Worm (Caenorhabditis elegans): ENCODE measurements around the gene C53D6.10.

C53D6.10 gene

DNA sequence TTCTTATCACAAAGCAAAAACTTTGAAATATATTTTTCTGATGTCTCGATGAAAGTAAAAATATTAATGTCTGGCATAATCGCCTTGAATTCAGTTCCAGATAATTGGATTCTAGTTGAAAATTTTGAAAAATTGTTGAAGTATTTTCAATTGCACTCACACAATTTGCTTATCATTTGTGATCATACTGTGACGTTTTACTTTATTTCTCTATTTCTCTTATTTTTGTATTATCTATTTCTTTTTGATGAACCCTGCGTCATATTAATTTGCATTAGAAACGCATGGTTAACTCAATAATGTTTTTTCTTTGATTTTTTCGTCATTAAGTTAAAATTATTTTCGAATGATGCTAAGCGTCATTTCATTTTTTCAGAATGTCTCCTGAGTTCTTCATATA is 24.0 kb downstream of the C53D6.10 start, which contains the start of gene C53D6.11:
TSS of gene C53D6.11 (plus strand) at position 328 of the 400 bp plus-strand sequence.
- no peak for TF ChIP-seq nhr-28 (tag; optimal IDR thresholded peaks at IDR 0.05)

DNA sequence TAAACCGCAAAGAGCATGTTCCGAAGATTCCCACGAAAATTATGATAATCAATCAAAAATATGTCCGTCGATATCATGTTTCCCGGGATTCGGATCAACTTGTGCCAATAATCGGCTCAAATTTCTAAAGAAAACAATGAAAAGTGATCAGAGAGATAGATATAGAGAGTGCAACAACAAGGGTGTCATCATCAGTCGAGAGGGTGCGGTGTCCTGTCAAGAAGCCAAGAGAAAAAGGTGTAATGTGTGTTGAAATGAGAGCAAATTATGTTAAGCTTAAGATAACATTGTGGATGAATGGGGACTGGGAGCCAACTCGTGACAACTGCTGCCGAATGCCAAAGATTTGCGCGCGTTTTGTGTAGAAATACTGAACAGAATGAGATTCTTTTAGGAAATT is 26.3 kb downstream of the C53D6.10 start:
- TF ChIP-seq lsy-2 (tag; optimal IDR thresholded peaks at IDR 0.05) (no peak), nhr-12 (tag; optimal IDR thresholded peaks at IDR 0.05) (no peak), unc-62 (GFP tag; optimal IDR thresholded peaks at IDR 0.05) (peak; percentile 72), hlh-1 (tag; optimal IDR thresholded peaks at IDR 0.05) (peak; percentile 74)

DNA sequence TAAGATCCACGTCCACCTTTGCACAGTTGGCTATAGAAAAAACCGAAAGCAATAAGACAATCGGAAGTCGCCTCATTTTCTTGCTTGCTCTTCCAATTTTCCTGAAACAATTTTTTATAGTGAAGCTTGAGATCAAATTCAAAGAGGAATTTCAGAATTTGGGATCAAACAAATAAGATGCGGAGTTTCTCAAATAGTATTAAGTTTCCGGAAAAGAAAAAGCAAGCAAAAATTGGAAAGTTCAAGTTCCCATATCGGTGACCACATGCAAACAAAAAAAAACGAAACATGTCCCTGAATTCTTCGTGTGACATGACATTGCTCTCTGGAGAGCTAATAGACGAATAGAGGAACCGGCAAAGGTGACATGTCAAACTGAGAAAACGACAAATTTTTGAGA is 28.9 kb downstream of the C53D6.10 start, which contains the start of gene unc-129:
TSS of gene unc-129 (minus strand) at position 101 of the 400 bp plus-strand sequence.
- TF ChIP-seq lin-13 (tag; optimal IDR thresholded peaks at IDR 0.05) (no peak), blmp-1 (tag; optimal IDR thresholded peaks at IDR 0.05) (no peak), zip-8 (tag; optimal IDR thresholded peaks at IDR 0.05) (no peak), ztf-11 (tag; optimal IDR thresholded peaks at IDR 0.05) (no peak), mls-2 (tag; optimal IDR thresholded peaks at IDR 0.05) (no peak), M03D4.4 (tag; optimal IDR thresholded peaks at IDR 0.05) (no peak), snpc-4 (tag; optimal IDR thresholded peaks at IDR 0.05) (no peak), elt-1 (tag; optimal IDR thresholded peaks at IDR 0.05; ENCODE audit: borderline replicate concordance, insufficient read depth) (no peak), sem-2 (GFP tag; optimal IDR thresholded peaks at IDR 0.05) (no peak), ceh-83 (GFP tag; optimal IDR thresholded peaks at IDR 0.05) (no peak), lin-32 (GFP tag; optimal IDR thresholded peaks at IDR 0.05) (no peak), nhr-28 (tag; optimal IDR thresholded peaks at IDR 0.05) (no peak)

DNA sequence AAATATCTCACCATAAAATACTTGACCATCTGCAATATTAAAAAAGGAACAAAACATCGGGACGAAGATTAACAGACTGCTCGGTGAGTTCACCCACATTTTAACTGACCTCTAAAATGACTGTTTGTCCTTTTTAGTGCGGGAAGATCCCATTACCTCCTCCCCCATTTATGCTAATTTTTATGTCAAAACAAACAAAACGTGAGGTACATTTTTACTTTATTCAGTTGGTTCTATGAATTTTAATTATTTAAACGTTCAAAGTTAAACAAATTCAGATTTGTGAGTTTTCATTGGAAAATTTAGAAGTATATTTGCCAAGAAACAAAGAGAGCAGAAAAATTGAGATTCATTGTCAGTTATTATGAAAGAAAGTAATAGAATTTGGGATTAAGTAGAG is 31.6 kb downstream of the C53D6.10 start, which contains the start of gene C53D6.8:
TSS of gene C53D6.8 (minus strand) at position 101 of the 400 bp plus-strand sequence.
- TF ChIP-seq mab-5 (tag; optimal IDR thresholded peaks at IDR 0.05) (no peak), drap-1 (GFP tag; optimal IDR thresholded peaks at IDR 0.05) (no peak)

DNA sequence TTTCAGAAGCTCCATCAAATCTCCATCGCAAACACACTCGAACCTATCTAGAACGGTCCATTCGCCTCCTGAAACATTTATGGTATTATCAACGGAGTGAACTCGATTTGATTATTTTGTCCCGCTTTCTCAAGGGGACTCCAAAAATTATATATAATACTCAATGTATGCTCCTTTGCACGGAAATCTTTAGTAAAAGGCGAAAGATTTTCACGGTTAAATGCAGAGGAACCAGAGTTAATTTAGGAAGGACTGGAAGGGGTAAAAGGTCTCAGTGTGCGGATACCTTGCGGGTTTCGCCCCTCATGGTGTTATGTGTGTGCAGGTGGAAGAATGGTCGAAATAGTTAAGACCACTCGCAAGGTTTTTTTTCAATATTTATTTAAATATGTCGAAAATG is 33.1 kb downstream of the C53D6.10 start:
- no peak for TF ChIP-seq M03D4.4 (tag; optimal IDR thresholded peaks at IDR 0.05)
- TF ChIP-seq nhr-2 (tag; optimal IDR thresholded peaks at IDR 0.05): no peak
- no peak for TF ChIP-seq nhr-12 (tag; optimal IDR thresholded peaks at IDR 0.05)
- TF ChIP-seq hlh-1 (tag; optimal IDR thresholded peaks at IDR 0.05): no peak
- TF ChIP-seq unc-39 (tag; optimal IDR thresholded peaks at IDR 0.05): no peak
- TF ChIP-seq elt-1 (tag; optimal IDR thresholded peaks at IDR 0.05; ENCODE audit: borderline replicate concordance, insufficient read depth): no peak
- no peak for TF ChIP-seq bed-3 (GFP tag; optimal IDR thresholded peaks at IDR 0.05)
- no peak for TF ChIP-seq sptf-1 (tag; optimal IDR thresholded peaks at IDR 0.05)
- TF ChIP-seq snpc-4 (tag; optimal IDR thresholded peaks at IDR 0.05): no peak
- no peak for TF ChIP-seq nhr-76 (tag; optimal IDR thresholded peaks at IDR 0.05)
- no peak for TF ChIP-seq unc-120 (tag; optimal IDR thresholded peaks at IDR 0.05; ENCODE audit: poor library complexity, severe bottlenecking)
- TF ChIP-seq nhr-237 (tag; optimal IDR thresholded peaks at IDR 0.05): no peak
- no peak for TF ChIP-seq tbx-8 (GFP tag; optimal IDR thresholded peaks at IDR 0.05)
- no peak for TF ChIP-seq mab-5 (tag; optimal IDR thresholded peaks at IDR 0.05)

DNA sequence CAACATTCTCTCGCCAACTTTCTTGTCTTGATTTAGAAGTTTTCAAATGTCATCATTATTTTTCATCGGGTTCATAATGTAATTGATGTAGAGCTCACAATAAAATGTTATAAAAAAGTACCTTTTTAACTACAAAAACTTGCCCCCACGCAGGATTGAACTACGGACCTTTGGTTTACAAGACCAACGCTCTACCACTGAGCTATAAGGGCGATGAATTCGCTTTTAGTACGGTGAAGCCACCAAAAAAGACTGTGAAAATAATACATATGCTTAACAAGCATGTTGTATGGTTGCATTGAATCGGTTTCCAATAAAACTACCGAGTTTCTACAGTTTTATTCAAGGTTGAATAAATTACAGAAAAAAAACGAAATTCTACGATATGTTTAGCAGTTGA is 33.6 kb downstream of the C53D6.10 start:
- TF ChIP-seq lin-32 (GFP tag; optimal IDR thresholded peaks at IDR 0.05) (no peak), lsy-2 (tag; optimal IDR thresholded peaks at IDR 0.05) (no peak), ceh-83 (GFP tag; optimal IDR thresholded peaks at IDR 0.05) (no peak), mep-1 (tag; optimal IDR thresholded peaks at IDR 0.05) (no peak), mls-2 (tag; optimal IDR thresholded peaks at IDR 0.05) (no peak), drap-1 (GFP tag; optimal IDR thresholded peaks at IDR 0.05) (no peak), hlh-1 (tag; optimal IDR thresholded peaks at IDR 0.05) (no peak)

DNA sequence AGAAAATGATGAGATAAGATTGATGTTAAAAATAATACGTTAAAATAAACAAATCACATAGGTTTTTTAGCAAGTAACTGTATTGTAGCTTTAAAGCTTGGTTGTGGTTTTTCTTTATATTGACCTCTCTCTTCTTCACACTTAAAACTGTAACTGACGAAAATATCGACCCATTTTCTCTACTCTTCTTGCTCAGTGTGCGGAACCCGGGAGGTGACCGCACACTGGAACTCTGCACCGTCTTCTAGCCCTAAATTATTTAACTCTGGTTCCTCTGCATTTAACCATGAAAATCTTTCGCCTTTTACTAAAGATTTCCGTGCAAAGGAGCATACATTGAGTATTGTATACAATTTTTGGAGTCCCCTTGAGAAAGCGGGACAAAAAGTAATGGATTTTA is 39.8 kb downstream of the C53D6.10 start:
- TF ChIP-seq flh-1 (GFP tag; optimal IDR thresholded peaks at IDR 0.05): no peak
- no peak for TF ChIP-seq ztf-11 (tag; optimal IDR thresholded peaks at IDR 0.05)
- TF ChIP-seq ham-2 (GFP tag; optimal IDR thresholded peaks at IDR 0.05): no peak
- no peak for TF ChIP-seq nhr-28 (tag; optimal IDR thresholded peaks at IDR 0.05)
- TF ChIP-seq nhr-2 (tag; optimal IDR thresholded peaks at IDR 0.05): no peak
- no peak for TF ChIP-seq ceh-39 (tag; optimal IDR thresholded peaks at IDR 0.05)
- TF ChIP-seq ceh-43 (GFP tag; optimal IDR thresholded peaks at IDR 0.05): no peak
- TF ChIP-seq lin-13 (tag; optimal IDR thresholded peaks at IDR 0.05): no peak
- no peak for TF ChIP-seq lin-32 (GFP tag; optimal IDR thresholded peaks at IDR 0.05)
- no peak for TF ChIP-seq drap-1 (GFP tag; optimal IDR thresholded peaks at IDR 0.05)
- TF ChIP-seq zip-8 (tag; optimal IDR thresholded peaks at IDR 0.05): no peak

Measured in whole organism, mixed stage, embryonic.